Fruit fly (Drosophila melanogaster) whole organism, pupa: ENCODE data around the gene Rtel1.
A peak's percentile ranks its signal among the peaks of the same experiment; 100 is the strongest.

Experiments used
- CG10348 ChIP-seq: fragments of 200-800 bp; sonication (Bioruptor generic); IDR thresholded peaks from 2 replicates; pipeline ENCODE4 v1.3.6; 2022; ENCODE audit warnings: missing biosample characterization, missing genetic modification characterization
- CG12605 ChIP-seq: fragments of 200-800 bp; sonication (Bioruptor generic); IDR thresholded peaks from 2 replicates; pipeline ENCODE4 v1.3.6; 2022; ENCODE audit warnings: missing biosample characterization, missing genetic modification characterization
- CG13204 ChIP-seq: fragments of 200-800 bp; sonication (Bioruptor generic); optimal IDR thresholded peaks from 2 replicates; lab custom pipeline; 2018; ENCODE audit warnings: missing biosample characterization, mild to moderate bottlenecking, missing genetic modification characterization, moderate library complexity
- CG14655 ChIP-seq: fragments of 200-800 bp; sonication (Bioruptor generic); optimal IDR thresholded peaks from 3 replicates; lab custom pipeline; 2017; ENCODE audit warnings: mild to moderate bottlenecking, missing biosample characterization, missing genetic modification reagents, missing genetic modification characterization
- CG15710 ChIP-seq: fragments of 200-800 bp; sonication (Bioruptor generic); optimal IDR thresholded peaks from 2 replicates; lab custom pipeline; 2018; ENCODE audit warnings: missing biosample characterization, mild to moderate bottlenecking, missing genetic modification characterization, moderate library complexity
- CG17806 ChIP-seq: fragments of 200-800 bp; sonication (Bioruptor generic); optimal IDR thresholded peaks from 2 replicates; lab custom pipeline; 2018; ENCODE audit warnings: missing biosample characterization, mild to moderate bottlenecking, missing genetic modification characterization, moderate library complexity
- CG32121 ChIP-seq: fragments of 200-800 bp; sonication (Bioruptor generic); IDR thresholded peaks from 2 replicates; pipeline ENCODE4 v1.3.6; 2022; ENCODE audit warnings: missing biosample characterization, missing genetic modification characterization
- CG34367 ChIP-seq: fragments of 200-800 bp; sonication (Bioruptor generic); optimal IDR thresholded peaks from 2 replicates; lab custom pipeline; 2018; ENCODE audit warnings: missing biosample characterization, mild to moderate bottlenecking, missing genetic modification characterization
- CG4496 ChIP-seq: fragments of 200-800 bp; sonication (Bioruptor generic); IDR thresholded peaks from 3 replicates; pipeline ENCODE4 v1.3.6; 2022; ENCODE audit warnings: missing biosample characterization, missing genetic modification characterization
- CG8159 ChIP-seq: fragments of 200-800 bp; sonication (Bioruptor generic); optimal IDR thresholded peaks from 3 replicates; lab custom pipeline; 2018; ENCODE audit warnings: missing biosample characterization, mild to moderate bottlenecking, missing genetic modification characterization, moderate library complexity
- CG8301 ChIP-seq: fragments of 200-800 bp; sonication (Bioruptor generic); optimal IDR thresholded peaks from 2 replicates; lab custom pipeline; 2018; ENCODE audit warnings: missing biosample characterization, mild to moderate bottlenecking, missing genetic modification characterization
- CG9948 ChIP-seq: fragments of 200-800 bp; sonication (Bioruptor generic); optimal IDR thresholded peaks from 2 replicates; lab custom pipeline; 2018; ENCODE audit warnings: missing biosample characterization, mild to moderate bottlenecking, missing genetic modification characterization, moderate library complexity
- D1 ChIP-seq: fragments of 200-800 bp; sonication (Bioruptor generic); optimal IDR thresholded peaks from 2 replicates; lab custom pipeline; 2018; ENCODE audit warnings: missing biosample characterization, mild to moderate bottlenecking, missing genetic modification characterization, moderate library complexity
- EcR ChIP-seq: fragments of 200-800 bp; sonication (Bioruptor generic); optimal IDR thresholded peaks from 3 replicates; lab custom pipeline; 2019; ENCODE audit warnings: missing biosample characterization, missing genetic modification characterization, mild to moderate bottlenecking, moderate library complexity, missing genetic modification reagents
- Ets98B ChIP-seq: fragments of 200-800 bp; sonication (Bioruptor generic); IDR thresholded peaks from 2 replicates; pipeline ENCODE4 v1.3.6; 2022; ENCODE audit warnings: missing biosample characterization, missing genetic modification characterization
- Pif1A ChIP-seq: fragments of 200-800 bp; sonication (Bioruptor generic); optimal IDR thresholded peaks from 3 replicates; lab custom pipeline; 2016; ENCODE audit warnings: missing biosample characterization, missing genetic modification characterization
- Pif1B ChIP-seq: fragments of 200-800 bp; sonication (Bioruptor generic); optimal IDR thresholded peaks from 3 replicates; lab custom pipeline; 2016; ENCODE audit warnings: missing biosample characterization, missing genetic modification characterization
- Snoo ChIP-seq: fragments of 200-800 bp; sonication (Bioruptor generic); optimal IDR thresholded peaks from 3 replicates; lab custom pipeline; 2017; ENCODE audit warnings: missing biosample characterization, mild to moderate bottlenecking, missing genetic modification characterization, inconsistent platforms
- fd96Ca ChIP-seq: fragments of 200-800 bp; sonication (Bioruptor generic); IDR thresholded peaks from 3 replicates; pipeline ENCODE4 v1.3.6; 2022; ENCODE audit warnings: missing biosample characterization, missing genetic modification characterization
- gl ChIP-seq: fragments of 200-800 bp; sonication (Bioruptor generic); optimal IDR thresholded peaks from 2 replicates; lab custom pipeline; 2018; ENCODE audit warnings: missing biosample characterization, mild to moderate bottlenecking, missing genetic modification characterization
- rn ChIP-seq: fragments of 200-800 bp; sonication (Bioruptor generic); IDR thresholded peaks from 2 replicates; pipeline ENCODE4 v1.3.6; 2022; ENCODE audit warnings: missing biosample characterization, missing genetic modification characterization

Gene Rtel1

dm6 chrX:5746864-5747861, at the start of gene Rtel1, which contains the start of gene IntS6:
Gene Rtel1, plus strand, starts transcription at chrX:5747747.
Gene IntS6, minus strand, starts transcription at chrX:5747254.
- TF ChIP-seq D1 (tag; lab: Kevin White, UChicago) (no peak), CG10348 (GFP tag; lab: Robert Waterston, UW) (peak; percentile 72), EcR (peak; percentile 45), rn (peak; percentile 76), CG12605 (GFP tag; lab: Robert Waterston, UW) (peak; percentile 76), Pif1A (peak; percentile 88), CG32121 (peak; percentile 85), CG9948 (tag; lab: Kevin White, UChicago) (peak; percentile 85), Ets98B (GFP tag; lab: Robert Waterston, UW) (peak; percentile 84), Snoo (tag; lab: Kevin White, UChicago) (peak; percentile 86), Pif1B (peak; percentile 85), CG13204 (GFP tag; lab: Kevin White, UChicago) (peak; percentile 40), CG4496 (GFP tag; lab: Robert Waterston, UW) (peak; percentile 90), CG17806 (tag; lab: Kevin White, UChicago) (peak; percentile 86), CG14655 (GFP tag; lab: Kevin White, UChicago) (peak; percentile 87), gl (peak; percentile 77), CG15710 (tag; lab: Kevin White, UChicago) (peak; percentile 90), CG34367 (tag; lab: Kevin White, UChicago) (peak; percentile 86), CG8301 (tag; lab: Kevin White, UChicago) (peak; percentile 87), fd96Ca (peak; percentile 89), CG8159 (tag; lab: Kevin White, UChicago) (peak; percentile 89)

- TF ChIP-seq CG17806 (tag; lab: Kevin White, UChicago) (peak; percentile 73), CG10348 (GFP tag; lab: Robert Waterston, UW) (no peak), CG12605 (GFP tag; lab: Robert Waterston, UW) (peak; percentile 51; the same call in 1 of the 2 replicates), D1 (tag; lab: Kevin White, UChicago) (peak; percentile 34), fd96Ca (0 out of 3 replicates have a peak, but pooled peaks have one; percentile 45), Ets98B (GFP tag; lab: Robert Waterston, UW) (peak; percentile 52), CG14655 (GFP tag; lab: Kevin White, UChicago) (peak; percentile 79), CG32121 (peak; percentile 77), CG4496 (GFP tag; lab: Robert Waterston, UW) (peak; percentile 72), EcR (no peak), CG9948 (tag; lab: Kevin White, UChicago) (peak; percentile 67), CG13204 (GFP tag; lab: Kevin White, UChicago) (no peak), CG34367 (tag; lab: Kevin White, UChicago) (peak; percentile 52), Snoo (tag; lab: Kevin White, UChicago) (peak; percentile 76), rn (0 out of 2 replicates have a peak, but pooled peaks have one; percentile 17), CG8159 (tag; lab: Kevin White, UChicago) (peak; percentile 84), gl (peak; percentile 39), Pif1B (no peak), CG15710 (tag; lab: Kevin White, UChicago) (peak; percentile 78), Pif1A (peak; percentile 73), CG8301 (tag; lab: Kevin White, UChicago) (peak; percentile 74)
Measured at dm6 chrX:5698087-5698727, 49.3 kb upstream of the Rtel1 start, which contains the start of gene AdamTS-B. Gene AdamTS-B, plus strand, starts transcription at chrX:5698557.

dm6 chrX:5699824-5700498, 47.6 kb upstream of the Rtel1 start:
- TF ChIP-seq CG15710 (tag; lab: Kevin White, UChicago) (peak; percentile 59), Pif1B (peak; percentile 55), fd96Ca (no peak), CG4496 (GFP tag; lab: Robert Waterston, UW) (no peak; the same call in 2 of the 3 replicates), CG34367 (tag; lab: Kevin White, UChicago) (peak; percentile 15), Snoo (tag; lab: Kevin White, UChicago) (peak; percentile 40), D1 (tag; lab: Kevin White, UChicago) (no peak), CG10348 (GFP tag; lab: Robert Waterston, UW) (no peak), CG13204 (GFP tag; lab: Kevin White, UChicago) (no peak), CG8301 (tag; lab: Kevin White, UChicago) (peak; percentile 65), CG12605 (GFP tag; lab: Robert Waterston, UW) (0 out of 2 replicates have a peak, but pooled peaks have one; percentile 11), CG17806 (tag; lab: Kevin White, UChicago) (peak; percentile 62), CG8159 (tag; lab: Kevin White, UChicago) (peak; percentile 70), CG32121 (peak; percentile 26; the same call in 1 of the 2 replicates), CG14655 (GFP tag; lab: Kevin White, UChicago) (peak; percentile 54), rn (0 out of 2 replicates have a peak, but pooled peaks have one; percentile 30), EcR (no peak), Ets98B (GFP tag; lab: Robert Waterston, UW) (0 out of 2 replicates have a peak, but pooled peaks have one; percentile 31), Pif1A (peak; percentile 60), CG9948 (tag; lab: Kevin White, UChicago) (peak; percentile 53), gl (no peak)
- TF ChIP-seq, all 21 proteins: peak for 14
